Worm (Caenorhabditis elegans) whole organism, L3 larva: ENCODE data around the gene srlf-17.

Experiments
- daf-12 ChIP-seq: fragments of 150-350 bp; optimal IDR thresholded peaks from 2 replicates; lab custom pipeline; 2014; ENCODE audit warnings: missing biosample characterization, missing genetic modification reagents, missing genetic modification characterization
- elt-2 ChIP-seq: sonication (generic microtip); optimal IDR thresholded peaks from 2 replicates; lab custom pipeline; 2016; ENCODE audit warnings: missing genetic modification reagents, mild to moderate bottlenecking, missing genetic modification characterization, missing compliant biosample characterization
- fkh-10 ChIP-seq: sonication (generic microtip); optimal IDR thresholded peaks from 2 replicates; lab custom pipeline; 2017; ENCODE audit warnings: missing biosample characterization, missing genetic modification reagents, missing genetic modification characterization
- jun-1 ChIP-seq: fragments of 150-350 bp; optimal IDR thresholded peaks from 2 replicates; lab custom pipeline; 2014; ENCODE audit warnings: missing biosample characterization, missing genetic modification reagents, missing genetic modification characterization
- lin-39 ChIP-seq: fragments of 150-350 bp; optimal IDR thresholded peaks from 2 replicates; lab custom pipeline; 2018; ENCODE audit warnings: missing biosample characterization, missing genetic modification reagents, missing genetic modification characterization
- nfya-1 ChIP-seq: sonication (generic microtip); optimal IDR thresholded peaks from 2 replicates; lab custom pipeline; 2017; ENCODE audit warnings: missing genetic modification characterization, mild to moderate bottlenecking, missing compliant biosample characterization, antibody characterized with exemption, moderate library complexity; ENCODE audit not compliant: insufficient read depth
- nhr-12 ChIP-seq: fragments of 150-350 bp; optimal IDR thresholded peaks from 2 replicates; lab custom pipeline; 2014; ENCODE audit warnings: missing biosample characterization, missing genetic modification characterization
- nhr-237 ChIP-seq: fragments of 150-350 bp; optimal IDR thresholded peaks from 2 replicates; lab custom pipeline; 2014; ENCODE audit warnings: missing biosample characterization, missing genetic modification characterization
- pha-4 ChIP-seq: fragments of 150-350 bp; optimal IDR thresholded peaks from 2 replicates; lab custom pipeline; 2014; ENCODE audit warnings: missing biosample characterization, missing genetic modification reagents, missing genetic modification characterization
- ztf-11 ChIP-seq: fragments of 150-350 bp; optimal IDR thresholded peaks from 2 replicates; lab custom pipeline; 2014; ENCODE audit warnings: missing biosample characterization, missing genetic modification characterization

- TF ChIP-seq elt-2 (no peak), nhr-237 (tag; lab: Kevin White, UChicago) (no peak), jun-1 (tag; lab: Kevin White, UChicago) (no peak), pha-4 (tag; lab: Kevin White, UChicago) (no peak), daf-12 (no peak), nfya-1 (tag; lab: Kevin White, UChicago) (no peak), ztf-11 (tag; lab: Kevin White, UChicago) (no peak), fkh-10 (GFP tag; lab: Kevin White, UChicago) (no peak), lin-39 (tag; lab: Kevin White, UChicago) (no peak), nhr-12 (tag; lab: Kevin White, UChicago) (no peak)
Measured at ce11 chrIV:11078482-11078881, 24.0 kb downstream of the srlf-17 start, which contains the start of gene Y5F2A.4.
